Fruit fly (Drosophila melanogaster) whole organism, embryonic: ENCODE data around the gene RpL23A.

ENCODE experiments used
- Atf6 ChIP-seq: fragments of 200-800 bp; sonication (Bioruptor generic); IDR thresholded peaks from 2 replicates; pipeline ENCODE4 v1.3.6; 2022; ENCODE audit warnings: missing biosample characterization, missing genetic modification characterization
- CG1024 ChIP-seq: fragments of 200-800 bp; sonication (Bioruptor generic); IDR thresholded peaks from 2 replicates; pipeline ENCODE4 v1.3.6; 2022; ENCODE audit warnings: missing biosample characterization, missing genetic modification characterization
- CG10274 ChIP-seq: fragments of 200-800 bp; sonication (Bioruptor generic); optimal IDR thresholded peaks from 3 replicates; lab custom pipeline; 2017; ENCODE audit warnings: missing biosample characterization, mild to moderate bottlenecking, missing genetic modification characterization
- CG12155 ChIP-seq: fragments of 200-800 bp; sonication (Bioruptor generic); optimal IDR thresholded peaks from 3 replicates; lab custom pipeline; 2016; ENCODE audit warnings: missing biosample characterization, missing genetic modification characterization
- CG1233 ChIP-seq: fragments of 200-800 bp; sonication (Bioruptor generic); optimal IDR thresholded peaks from 4 replicates; lab custom pipeline; 2018; ENCODE audit warnings: missing biosample characterization, mild to moderate bottlenecking, missing genetic modification characterization
- CG12391 ChIP-seq: fragments of 200-800 bp; sonication (Bioruptor generic); optimal IDR thresholded peaks from 3 replicates; lab custom pipeline; 2018; ENCODE audit warnings: missing biosample characterization, mild to moderate bottlenecking, missing genetic modification characterization, moderate library complexity
- CG13287 ChIP-seq: fragments of 200-800 bp; sonication (Bioruptor generic); IDR thresholded peaks from 2 replicates; pipeline ENCODE4 v1.3.6; 2022; ENCODE audit warnings: missing biosample characterization, missing genetic modification characterization; ENCODE audit not compliant: partially characterized antibody
- CG13775 ChIP-seq: fragments of 200-800 bp; sonication (Bioruptor generic); optimal IDR thresholded peaks from 3 replicates; lab custom pipeline; 2017; ENCODE audit warnings: missing biosample characterization, mild to moderate bottlenecking, missing genetic modification characterization
- CG14667 ChIP-seq: fragments of 200-800 bp; sonication (Bioruptor generic); IDR thresholded peaks from 2 replicates; pipeline ENCODE4 v1.3.6; 2022; ENCODE audit warnings: missing biosample characterization, missing genetic modification characterization
- CG1647 ChIP-seq: fragments of 200-800 bp; sonication (Bioruptor generic); optimal IDR thresholded peaks from 3 replicates; lab custom pipeline; 2016; ENCODE audit warnings: missing biosample characterization, missing genetic modification characterization
- CG17912 ChIP-seq: fragments of 200-800 bp; sonication (Bioruptor generic); optimal IDR thresholded peaks from 2 replicates; lab custom pipeline; 2018; ENCODE audit warnings: missing biosample characterization, mild to moderate bottlenecking, missing genetic modification characterization
- CG2129 ChIP-seq: fragments of 200-800 bp; sonication (Bioruptor generic); IDR thresholded peaks from 2 replicates; pipeline ENCODE4 v1.3.6; 2022; ENCODE audit warnings: missing biosample characterization, missing genetic modification characterization; ENCODE audit not compliant: partially characterized antibody
- CG2202 ChIP-seq: fragments of 200-800 bp; sonication (Bioruptor generic); optimal IDR thresholded peaks from 2 replicates; lab custom pipeline; 2018; ENCODE audit warnings: missing biosample characterization, mild to moderate bottlenecking, missing genetic modification characterization
- CG3163 ChIP-seq: fragments of 200-800 bp; sonication (Bioruptor generic); optimal IDR thresholded peaks from 3 replicates; lab custom pipeline; 2016; ENCODE audit warnings: missing biosample characterization, missing genetic modification characterization
- CG33213 ChIP-seq: fragments of 200-800 bp; sonication (Bioruptor generic); optimal IDR thresholded peaks from 3 replicates; lab custom pipeline; 2016; ENCODE audit warnings: missing biosample characterization, missing genetic modification characterization
- CG7271 ChIP-seq: fragments of 200-800 bp; sonication (Bioruptor generic); optimal IDR thresholded peaks from 2 replicates; lab custom pipeline; 2018; ENCODE audit warnings: missing biosample characterization, mild to moderate bottlenecking, missing genetic modification characterization, moderate library complexity
- CG7357 ChIP-seq: fragments of 200-800 bp; sonication (Bioruptor generic); IDR thresholded peaks from 3 replicates; pipeline ENCODE4 v1.3.6; 2022; ENCODE audit warnings: missing biosample characterization, missing genetic modification characterization
- CG7963 ChIP-seq: fragments of 200-800 bp; sonication (Bioruptor generic); IDR thresholded peaks from 3 replicates; pipeline ENCODE4 v1.3.6; 2022; ENCODE audit warnings: missing biosample characterization, missing genetic modification characterization; ENCODE audit not compliant: partially characterized antibody
- CG8765 ChIP-seq: fragments of 200-800 bp; sonication (Bioruptor generic); IDR thresholded peaks from 2 replicates; pipeline ENCODE4 v1.3.6; 2022; ENCODE audit warnings: missing biosample characterization, missing genetic modification characterization
- CG9797 ChIP-seq: fragments of 200-800 bp; sonication (Bioruptor generic); optimal IDR thresholded peaks from 3 replicates; lab custom pipeline; 2018; ENCODE audit warnings: missing biosample characterization, mild to moderate bottlenecking, missing genetic modification characterization
- CG9817 ChIP-seq: fragments of 200-800 bp; sonication (Bioruptor generic); optimal IDR thresholded peaks from 2 replicates; lab custom pipeline; 2018; ENCODE audit warnings: missing biosample characterization, mild to moderate bottlenecking, missing genetic modification characterization, moderate library complexity
- CHES-1-like ChIP-seq: fragments of 200-800 bp; sonication (Bioruptor generic); optimal IDR thresholded peaks from 2 replicates; lab custom pipeline; 2016; ENCODE audit warnings: missing biosample characterization, missing genetic modification characterization
- D ChIP-seq, 2 experiments: fragments of 200-800 bp in 1 of 2; fragments of >200 bp in 1 of 2; sonication (Bioruptor generic) in 1 of 2; optimal IDR thresholded peaks; 2 replicates in 1 of 2; 3 replicates in 1 of 2; lab custom pipeline; 2017; ENCODE audit warnings: mild to moderate bottlenecking in 1 of 2, missing biosample characterization in 1 of 2, missing genetic modification characterization in 1 of 2, missing genetic modification reagents in 1 of 2
- Dad ChIP-seq: fragments of 200-800 bp; sonication (Bioruptor generic); optimal IDR thresholded peaks from 3 replicates; lab custom pipeline; 2016; ENCODE audit warnings: missing biosample characterization, missing genetic modification characterization
- Dip2 ChIP-seq: fragments of 200-800 bp; sonication (Bioruptor generic); IDR thresholded peaks from 2 replicates; pipeline ENCODE4 v1.3.6; 2022; ENCODE audit warnings: missing biosample characterization, missing genetic modification characterization
- Eip74EF ChIP-seq, 2 experiments: fragments of 200-800 bp in 1 of 2; fragments of >200 bp in 1 of 2; sonication (Bioruptor generic) in 1 of 2; optimal IDR thresholded peaks; 2 replicates each; lab custom pipeline; 2017 to 2019; ENCODE audit warnings: missing biosample characterization in 2 of 2, missing genetic modification characterization in 2 of 2, mild to moderate bottlenecking in 1 of 2, moderate library complexity in 1 of 2
- Elba2 ChIP-seq: fragments of 200-800 bp; sonication (Bioruptor generic); optimal IDR thresholded peaks from 3 replicates; lab custom pipeline; 2016; ENCODE audit warnings: missing biosample characterization, missing genetic modification characterization
- Ets97D ChIP-seq: fragments of 200-800 bp; sonication (Bioruptor generic); optimal IDR thresholded peaks from 3 replicates; lab custom pipeline; 2016; ENCODE audit warnings: missing biosample characterization, missing genetic modification characterization
- Hand ChIP-seq: fragments of 200-800 bp; sonication (Bioruptor generic); optimal IDR thresholded peaks from 2 replicates; lab custom pipeline; 2017; ENCODE audit warnings: mild to moderate bottlenecking, missing biosample characterization, missing genetic modification reagents, missing genetic modification characterization
- HmgD ChIP-seq: fragments of 200-800 bp; sonication (Bioruptor generic); optimal IDR thresholded peaks from 3 replicates; lab custom pipeline; 2016; ENCODE audit warnings: missing biosample characterization, missing genetic modification characterization
- Hr39 ChIP-seq: fragments of >200 bp; optimal IDR thresholded peaks from 2 replicates; lab custom pipeline; 2017
- NC2α ChIP-seq: fragments of 200-800 bp; sonication (Bioruptor generic); optimal IDR thresholded peaks from 2 replicates; lab custom pipeline; 2016; ENCODE audit warnings: missing biosample characterization, missing genetic modification characterization
- Neu2 ChIP-seq: fragments of 200-800 bp; sonication (Bioruptor generic); optimal IDR thresholded peaks from 3 replicates; lab custom pipeline; 2016; ENCODE audit warnings: missing biosample characterization, missing genetic modification characterization, borderline replicate concordance
- Oli ChIP-seq: fragments of 200-800 bp; sonication (Bioruptor generic); optimal IDR thresholded peaks from 2 replicates; lab custom pipeline; 2018; ENCODE audit warnings: missing biosample characterization, mild to moderate bottlenecking, missing genetic modification characterization, moderate library complexity
- Ptx1 ChIP-seq: fragments of 200-800 bp; sonication (Bioruptor generic); IDR thresholded peaks from 2 replicates; pipeline ENCODE4 v1.3.6; 2022; ENCODE audit warnings: missing biosample characterization, missing genetic modification characterization
- Ravus ChIP-seq: fragments of 200-800 bp; sonication (Bioruptor generic); IDR thresholded peaks from 2 replicates; pipeline ENCODE4 v1.3.6; 2022; ENCODE audit warnings: missing biosample characterization, missing genetic modification characterization
- Rx ChIP-seq: fragments of 200-800 bp; sonication (Bioruptor generic); IDR thresholded peaks from 2 replicates; pipeline ENCODE4 v1.3.6; 2022; ENCODE audit warnings: missing biosample characterization, missing genetic modification characterization
- Sin3A ChIP-seq: fragments of >200 bp; optimal IDR thresholded peaks from 2 replicates; lab custom pipeline; 2018
- Six4 ChIP-seq: fragments of 200-800 bp; sonication (Bioruptor generic); optimal IDR thresholded peaks from 2 replicates; lab custom pipeline; 2016; ENCODE audit warnings: missing biosample characterization, missing genetic modification characterization
- Taf1 ChIP-seq: fragments of 200-800 bp; sonication (Bioruptor generic); IDR thresholded peaks from 2 replicates; pipeline ENCODE4 v1.3.6; 2022; ENCODE audit warnings: missing biosample characterization, missing genetic modification characterization
- ato ChIP-seq: fragments of 200-800 bp; sonication (Bioruptor generic); IDR thresholded peaks from 2 replicates; pipeline ENCODE4 v1.3.6; 2022; ENCODE audit warnings: missing biosample characterization, missing genetic modification characterization; ENCODE audit not compliant: partially characterized antibody
- az2 ChIP-seq: fragments of 200-800 bp; sonication (Bioruptor generic); optimal IDR thresholded peaks from 3 replicates; lab custom pipeline; 2016; ENCODE audit warnings: missing biosample characterization, missing genetic modification characterization
- br ChIP-seq: fragments of >200 bp; optimal IDR thresholded peaks from 2 replicates; lab custom pipeline; 2017
- danr ChIP-seq: fragments of 200-800 bp; sonication (Bioruptor generic); IDR thresholded peaks from 2 replicates; pipeline ENCODE4 v1.3.6; 2022; ENCODE audit warnings: missing biosample characterization, missing genetic modification characterization
- gem ChIP-seq: fragments of 200-800 bp; sonication (Bioruptor generic); optimal IDR thresholded peaks from 2 replicates; lab custom pipeline; 2019; ENCODE audit warnings: missing biosample characterization, mild to moderate bottlenecking, missing genetic modification characterization, moderate library complexity
- nerfin-2 ChIP-seq: fragments of 200-800 bp; sonication (Bioruptor generic); IDR thresholded peaks from 2 replicates; pipeline ENCODE4 v1.3.6; 2022; ENCODE audit warnings: missing biosample characterization, missing genetic modification characterization; ENCODE audit not compliant: partially characterized antibody
- rib ChIP-seq: fragments of 200-800 bp; sonication (Bioruptor generic); IDR thresholded peaks from 2 replicates; pipeline ENCODE4 v1.3.6; 2022; ENCODE audit warnings: missing biosample characterization, missing genetic modification characterization
- ssp ChIP-seq: fragments of 200-800 bp; sonication (Bioruptor generic); IDR thresholded peaks from 2 replicates; pipeline ENCODE4 v1.3.6; 2022; ENCODE audit warnings: missing biosample characterization, missing genetic modification characterization
- tx ChIP-seq: fragments of 200-800 bp; sonication (Bioruptor generic); optimal IDR thresholded peaks from 2 replicates; lab custom pipeline; 2016; ENCODE audit warnings: missing biosample characterization, missing genetic modification characterization
- unc-4 ChIP-seq: fragments of 200-800 bp; sonication (Bioruptor generic); IDR thresholded peaks from 2 replicates; pipeline ENCODE4 v1.3.6; 2022; ENCODE audit warnings: missing biosample characterization, missing genetic modification characterization; ENCODE audit not compliant: partially characterized antibody

Gene RpL23A

DNA sequence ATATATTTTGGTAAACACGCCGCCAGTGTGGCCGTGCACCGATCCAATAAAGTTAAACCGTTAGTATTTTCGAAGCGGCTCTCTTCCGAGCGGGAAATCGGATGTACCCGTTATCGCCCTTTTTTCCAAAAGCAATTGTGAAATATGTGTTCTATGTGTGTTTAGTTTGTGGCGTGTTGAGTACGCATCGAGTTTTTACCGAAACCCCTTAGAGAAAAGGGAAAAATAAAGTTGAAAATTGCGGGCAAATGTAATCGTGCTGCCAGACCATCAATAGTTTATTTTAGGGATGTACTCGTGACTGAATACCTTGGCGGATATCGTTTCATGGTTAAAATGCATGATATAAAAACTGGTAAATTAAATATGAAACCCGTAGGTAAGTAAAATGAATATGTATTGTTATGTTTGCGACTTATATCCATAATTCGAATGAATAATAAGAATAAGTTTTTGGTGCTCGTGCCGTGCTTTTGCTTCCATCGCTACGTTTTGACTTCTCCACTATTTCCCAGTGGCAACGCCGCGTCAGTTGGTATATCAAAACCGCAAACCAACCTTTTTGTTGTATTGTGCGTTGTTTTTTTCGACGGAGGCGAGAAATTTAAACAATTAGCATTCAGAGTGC, 29.2 kb downstream of the RpL23A start, which contains the start of the genes Mettl2 and Bgb (continued):
- TF ChIP-seq CG1024 (GFP tag; lab: Robert Waterston, UW) (no peak), gem (peak; percentile 87), Dip2 (GFP tag; lab: Robert Waterston, UW) (no peak), CG13775 (GFP tag; lab: Kevin White, UChicago) (peak; percentile 80), CG17912 (no peak), Sin3A (peak; percentile 95), CG8765 (GFP tag; lab: Robert Waterston, UW) (peak; percentile 81), Oli (peak; percentile 66), Ptx1 (GFP tag; lab: Robert Waterston, UW) (peak; percentile 89), unc-4 (GFP tag; lab: Robert Waterston, UW) (peak; percentile 72), CG2129 (GFP tag; lab: Robert Waterston, UW) (peak; percentile 57), az2 (GFP tag; lab: Kevin White, UChicago) (peak; percentile 72), danr (peak; percentile 80), CG12391 (tag; lab: Kevin White, UChicago) (peak; percentile 75), CHES-1-like (peak; percentile 80), ssp (GFP tag; lab: Robert Waterston, UW) (peak; percentile 75), Hr39 (no peak), Hand (GFP tag; lab: Kevin White, UChicago) (no peak), CG33213 (GFP tag; lab: Kevin White, UChicago) (peak; percentile 65), CG1233 (peak; percentile 71), Ravus (GFP tag; lab: Robert Waterston, UW) (no peak), CG14667 (GFP tag; lab: Robert Waterston, UW) (peak; percentile 79), nerfin-2 (GFP tag; lab: Robert Waterston, UW) (no peak), CG9797 (GFP tag; lab: Kevin White, UChicago) (peak; percentile 76), CG7963 (peak; percentile 40; the same call in 2 of the 3 replicates), tx (GFP tag; lab: Kevin White, UChicago) (peak; percentile 76), HmgD (peak; percentile 53), ato (peak; percentile 20; the same call in 1 of the 2 replicates), D (optimal IDR thresholded peaks at IDR 0.05; lab: Kevin White, UChicago) (no peak), D (GFP tag; optimal IDR thresholded peaks at IDR 0.05; lab: Kevin White, UChicago) (peak; percentile 46), CG10274 (GFP tag; lab: Kevin White, UChicago) (peak; percentile 26), CG3163 (peak; percentile 49), rib (GFP tag; lab: Robert Waterston, UW) (peak; percentile 46; the same call in 1 of the 2 replicates), CG7271 (tag; lab: Kevin White, UChicago) (no peak), Atf6 (peak; percentile 52; the same call in 1 of the 2 replicates), Elba2 (GFP tag; lab: Kevin White, UChicago) (peak; percentile 23), Ets97D (peak; percentile 69), Eip74EF (GFP tag; optimal IDR thresholded peaks at IDR 0.05; lab: Kevin White, UChicago) (no peak), CG9817 (tag; lab: Kevin White, UChicago) (peak; percentile 87), Taf1 (peak; percentile 73), Neu2 (GFP tag; lab: Kevin White, UChicago) (peak; percentile 43), CG12155 (GFP tag; lab: Kevin White, UChicago) (peak; percentile 81), NC2α (GFP tag; lab: Kevin White, UChicago) (peak; percentile 23), Six4 (peak; percentile 63), CG1647 (peak; percentile 75), CG7357 (GFP tag; lab: Robert Waterston, UW) (peak; percentile 75), br (no peak), Rx (GFP tag; lab: Robert Waterston, UW) (peak; percentile 69), CG13287 (peak; percentile 83), CG2202 (tag; lab: Kevin White, UChicago) (peak; percentile 1), Dad (peak; percentile 67)
